Worm (Caenorhabditis elegans) whole organism, young adult: ENCODE data around the gene str-226.

Source experiments
- B0019.2 ChIP-seq: fragments of 200-800 bp; sonication (Bioruptor generic); conservative IDR thresholded peaks from 2 replicates; pipeline ENCODE4 v1.3.6; 2022; ENCODE audit warnings: missing genetic modification reagents, missing genetic modification characterization, missing compliant biosample characterization
- C17E4.6 ChIP-seq: fragments of 200-800 bp; sonication (Bioruptor generic); IDR thresholded peaks from 2 replicates; pipeline ENCODE4 v1.3.6; 2022; ENCODE audit warnings: missing genetic modification reagents, missing genetic modification characterization, missing compliant biosample characterization
- F22D6.2 ChIP-seq: sonication (generic microtip); optimal IDR thresholded peaks from 2 replicates; lab custom pipeline; 2016; ENCODE audit warnings: mild to moderate bottlenecking, missing genetic modification characterization, missing compliant biosample characterization
- F33H1.4 ChIP-seq: fragments of 200-800 bp; sonication (Bioruptor generic); IDR thresholded peaks from 2 replicates; pipeline ENCODE4 v1.3.6; 2022; ENCODE audit warnings: missing genetic modification reagents, missing genetic modification characterization, missing compliant biosample characterization
- F37B4.10 ChIP-seq: fragments of 200-800 bp; sonication (Bioruptor generic); IDR thresholded peaks from 2 replicates; pipeline ENCODE4 v1.3.6; 2022; ENCODE audit warnings: missing genetic modification characterization, missing compliant biosample characterization
- F39B2.1 ChIP-seq: fragments of 200-800 bp; sonication (Bioruptor generic); IDR thresholded peaks from 2 replicates; pipeline ENCODE4 v1.3.6; 2022; ENCODE audit warnings: missing genetic modification reagents, missing genetic modification characterization, missing compliant biosample characterization
- F52B5.7 ChIP-seq: sonication (generic microtip); optimal IDR thresholded peaks from 2 replicates; lab custom pipeline; 2016; ENCODE audit warnings: mild to moderate bottlenecking, missing genetic modification characterization, missing compliant biosample characterization
- T07F8.4 ChIP-seq: sonication (generic microtip); optimal IDR thresholded peaks from 2 replicates; lab custom pipeline; 2016; ENCODE audit warnings: mild to moderate bottlenecking, missing genetic modification characterization, moderate library complexity, missing compliant biosample characterization
- T26A5.8 ChIP-seq: sonication (generic microtip); optimal IDR thresholded peaks from 2 replicates; lab custom pipeline; 2016; ENCODE audit warnings: missing genetic modification characterization, missing compliant biosample characterization
- Y53F4B.3 ChIP-seq: fragments of 200-800 bp; sonication (Bioruptor generic); IDR thresholded peaks from 2 replicates; pipeline ENCODE4 v1.3.6; 2022; ENCODE audit warnings: missing genetic modification reagents, missing genetic modification characterization, missing compliant biosample characterization
- ZK185.1 ChIP-seq: sonication (generic microtip); optimal IDR thresholded peaks from 2 replicates; lab custom pipeline; 2016; ENCODE audit warnings: mild to moderate bottlenecking, missing genetic modification characterization, missing compliant biosample characterization; ENCODE audit not compliant: poor library complexity, severe bottlenecking
- atf-7 ChIP-seq: sonication (generic microtip); optimal IDR thresholded peaks from 2 replicates; lab custom pipeline; 2017; ENCODE audit warnings: mild to moderate bottlenecking, missing genetic modification characterization, missing compliant biosample characterization
- athp-1 ChIP-seq: sonication (generic microtip); optimal IDR thresholded peaks from 2 replicates; lab custom pipeline; 2017; ENCODE audit warnings: mild to moderate bottlenecking, missing genetic modification characterization, missing compliant biosample characterization
- attf-5 ChIP-seq: fragments of 200-800 bp; sonication (Bioruptor generic); optimal IDR thresholded peaks from 2 replicates; lab custom pipeline; 2018; ENCODE audit warnings: mild to moderate bottlenecking, missing genetic modification characterization, missing compliant biosample characterization
- attf-6 ChIP-seq: fragments of 200-800 bp; sonication (Bioruptor generic); IDR thresholded peaks from 2 replicates; pipeline ENCODE4 v1.3.6; 2022; ENCODE audit warnings: missing genetic modification reagents, missing genetic modification characterization, missing compliant biosample characterization
- chd-7 ChIP-seq: sonication (generic microtip); optimal IDR thresholded peaks from 2 replicates; lab custom pipeline; 2016; ENCODE audit warnings: mild to moderate bottlenecking, missing genetic modification characterization, moderate library complexity, missing compliant biosample characterization
- die-1 ChIP-seq: sonication (generic microtip); optimal IDR thresholded peaks from 2 replicates; lab custom pipeline; 2016; ENCODE audit warnings: missing genotype, mild to moderate bottlenecking, missing genetic modification characterization, missing compliant biosample characterization
- dpff-1 ChIP-seq: sonication (generic microtip); optimal IDR thresholded peaks from 2 replicates; lab custom pipeline; 2017; ENCODE audit warnings: mild to moderate bottlenecking, missing genetic modification characterization, missing compliant biosample characterization
- egl-18 ChIP-seq: fragments of 200-800 bp; sonication (Bioruptor generic); IDR thresholded peaks from 2 replicates; pipeline ENCODE4 v1.3.6; 2022; ENCODE audit warnings: missing genetic modification reagents, missing genetic modification characterization, missing compliant biosample characterization
- egrh-3 ChIP-seq: fragments of 200-800 bp; sonication (Bioruptor generic); IDR thresholded peaks from 2 replicates; pipeline ENCODE4 v1.3.6; 2022; ENCODE audit warnings: missing genetic modification reagents, missing genetic modification characterization, missing compliant biosample characterization
- ekl-4 ChIP-seq: fragments of 200-800 bp; sonication (Bioruptor generic); IDR thresholded peaks from 2 replicates; pipeline ENCODE4 v1.3.6; 2022; ENCODE audit warnings: missing genetic modification reagents, missing genetic modification characterization, missing compliant biosample characterization
- hlh-12 ChIP-seq: sonication (generic microtip); optimal IDR thresholded peaks from 2 replicates; lab custom pipeline; 2016; ENCODE audit warnings: missing genetic modification characterization, missing compliant biosample characterization
- hlh-26 ChIP-seq: fragments of 200-800 bp; sonication (Bioruptor generic); conservative IDR thresholded peaks from 2 replicates; pipeline ENCODE4 v1.3.6; 2022; ENCODE audit warnings: missing genetic modification reagents, missing genetic modification characterization, missing compliant biosample characterization
- hmg-20 ChIP-seq: fragments of 200-800 bp; sonication (Bioruptor generic); IDR thresholded peaks from 2 replicates; pipeline ENCODE4 v1.3.6; 2022; ENCODE audit warnings: missing genetic modification reagents, missing genetic modification characterization, missing compliant biosample characterization
- lin-26 ChIP-seq: fragments of 200-800 bp; sonication (Bioruptor generic); IDR thresholded peaks from 2 replicates; pipeline ENCODE4 v1.3.6; 2022; ENCODE audit warnings: missing genetic modification reagents, missing genetic modification characterization, missing compliant biosample characterization
- madf-6 ChIP-seq: fragments of 200-800 bp; sonication (Bioruptor generic); IDR thresholded peaks from 2 replicates; pipeline ENCODE4 v1.3.6; 2022; ENCODE audit warnings: missing genetic modification reagents, missing genetic modification characterization, missing compliant biosample characterization
- madf-8 ChIP-seq: fragments of 200-800 bp; sonication (Bioruptor generic); conservative IDR thresholded peaks from 2 replicates; pipeline ENCODE4 v1.3.6; 2022; ENCODE audit warnings: missing genetic modification reagents, missing genetic modification characterization, missing compliant biosample characterization
- mes-4 ChIP-seq: sonication (generic microtip); optimal IDR thresholded peaks from 2 replicates; lab custom pipeline; 2016; ENCODE audit warnings: missing genotype, missing genetic modification characterization, missing compliant biosample characterization
- mxl-1 ChIP-seq: sonication (generic microtip); optimal IDR thresholded peaks from 2 replicates; lab custom pipeline; 2016; ENCODE audit warnings: missing genetic modification characterization, missing compliant biosample characterization
- nfya-1 ChIP-seq: sonication (generic microtip); optimal IDR thresholded peaks from 2 replicates; lab custom pipeline; 2017; ENCODE audit warnings: antibody characterized with exemption, missing compliant biosample characterization, missing genetic modification characterization, borderline replicate concordance; ENCODE audit not compliant: insufficient read depth
- nhr-27 ChIP-seq: fragments of 200-800 bp; sonication (Bioruptor generic); optimal IDR thresholded peaks from 2 replicates; lab custom pipeline; 2018; ENCODE audit warnings: mild to moderate bottlenecking, missing genetic modification characterization, moderate library complexity, missing compliant biosample characterization
- sea-2 ChIP-seq: fragments of 200-800 bp; sonication (Bioruptor generic); IDR thresholded peaks from 2 replicates; pipeline ENCODE4 v1.3.6; 2022; ENCODE audit warnings: missing genetic modification characterization, missing compliant biosample characterization
- snpc-1.1 ChIP-seq: sonication (generic microtip); optimal IDR thresholded peaks from 2 replicates; lab custom pipeline; 2017; ENCODE audit warnings: missing genetic modification characterization, mild to moderate bottlenecking, missing compliant biosample characterization, antibody characterized with exemption, moderate library complexity, missing genotype, missing genetic modification reagents; ENCODE audit not compliant: insufficient read depth
- unc-62 ChIP-seq: fragments of 150-350 bp; optimal IDR thresholded peaks from 2 replicates; lab custom pipeline; 2014; ENCODE audit warnings: missing biosample characterization, missing genetic modification reagents, missing genetic modification characterization
- ztf-18 ChIP-seq: sonication (generic microtip); optimal IDR thresholded peaks from 2 replicates; lab custom pipeline; 2016; ENCODE audit warnings: missing genotype, mild to moderate bottlenecking, missing genetic modification characterization, missing compliant biosample characterization
- ztf-22 ChIP-seq: fragments of 200-800 bp; sonication (Bioruptor generic); optimal IDR thresholded peaks from 2 replicates; lab custom pipeline; 2018; ENCODE audit warnings: mild to moderate bottlenecking, missing genetic modification characterization, moderate library complexity, missing compliant biosample characterization

str-226 gene

DNA sequence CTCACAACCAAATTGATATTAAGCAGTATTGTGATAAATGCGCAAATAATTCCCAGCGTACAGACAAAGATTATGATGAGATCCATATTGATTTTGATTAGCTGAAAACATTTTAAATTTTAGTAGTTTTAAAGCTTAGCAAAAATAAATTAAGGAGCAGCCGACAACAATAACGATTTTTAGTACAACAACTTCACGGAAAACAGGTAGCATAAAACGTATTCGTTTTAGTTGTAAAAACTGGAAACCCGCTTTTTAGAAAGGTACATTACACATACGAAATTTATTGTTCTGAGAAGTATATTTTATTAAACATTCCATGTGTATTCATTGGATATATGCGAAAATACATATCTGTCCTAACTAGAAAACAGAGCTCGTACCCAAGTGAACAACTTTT lies 22.0 kb upstream of the str-226 start, which contains the start of gene srbc-36:
srbc-36 (minus strand) TSS at position 101 of the 400 bp plus-strand sequence.
- TF ChIP-seq madf-8 (GFP tag; lab: Robert Waterston, UW): no peak
- no peak for TF ChIP-seq atf-7 (tag; lab: Kevin White, UChicago)
- no peak for TF ChIP-seq ZK185.1 (tag; lab: Kevin White, UChicago)
- no peak for TF ChIP-seq mxl-1 (tag; lab: Kevin White, UChicago)
- no peak for TF ChIP-seq nfya-1
- no peak for TF ChIP-seq F33H1.4
- TF ChIP-seq egl-18 (GFP tag; lab: Robert Waterston, UW): no peak
- TF ChIP-seq egrh-3: no peak
- no peak for TF ChIP-seq snpc-1.1 (tag; lab: Kevin White, UChicago)
- TF ChIP-seq ztf-18 (tag; lab: Kevin White, UChicago): no peak
- no peak for TF ChIP-seq nhr-27 (tag; lab: Kevin White, UChicago)
- no peak for TF ChIP-seq hmg-20
- no peak for TF ChIP-seq F52B5.7 (tag; lab: Kevin White, UChicago)
- no peak for TF ChIP-seq chd-7 (tag; lab: Kevin White, UChicago)
- TF ChIP-seq mes-4 (tag; lab: Kevin White, UChicago): no peak
- no peak for TF ChIP-seq athp-1 (tag; lab: Kevin White, UChicago)
- no peak for TF ChIP-seq unc-62 (GFP tag; lab: Kevin White, UChicago)
- no peak for TF ChIP-seq B0019.2 (GFP tag; lab: Robert Waterston, UW)
- TF ChIP-seq, all 124 proteins: peak for 0

DNA sequence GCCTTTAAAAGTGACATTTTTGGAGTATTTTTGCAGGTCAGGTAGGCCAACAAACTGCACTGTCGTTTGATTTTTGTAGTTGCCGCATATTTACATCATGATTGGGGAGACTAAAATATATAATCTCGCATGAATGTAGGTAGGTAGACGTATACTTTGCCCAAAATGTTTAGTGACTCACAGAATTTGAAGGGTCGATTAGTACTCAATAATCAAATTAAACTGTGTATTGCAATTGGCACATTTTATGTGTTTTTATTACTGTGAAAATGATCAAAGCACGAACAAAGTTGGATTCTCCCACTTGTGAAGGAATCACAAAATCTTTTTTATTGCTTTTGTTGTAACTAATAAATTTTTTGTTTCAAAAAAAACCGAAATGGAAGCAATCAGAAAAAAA lies 15.6 kb upstream of the str-226 start, which contains the start of gene C07G3.15:
C07G3.15 (minus strand) TSS at position 101 of the 400 bp plus-strand sequence.
- TF ChIP-seq C17E4.6 (no peak), die-1 (tag; lab: Kevin White, UChicago) (no peak), hlh-26 (GFP tag; lab: Robert Waterston, UW) (no peak), madf-6 (GFP tag; lab: Robert Waterston, UW) (no peak), T07F8.4 (tag; lab: Kevin White, UChicago) (no peak), lin-26 (GFP tag; lab: Robert Waterston, UW) (no peak), F22D6.2 (tag; lab: Kevin White, UChicago) (no peak), T26A5.8 (tag; lab: Kevin White, UChicago) (no peak), sea-2 (GFP tag; lab: Robert Waterston, UW) (no peak), dpff-1 (tag; lab: Kevin White, UChicago) (no peak), F37B4.10 (GFP tag; lab: Robert Waterston, UW) (no peak), athp-1 (tag; lab: Kevin White, UChicago) (no peak), F39B2.1 (no peak), Y53F4B.3 (GFP tag; lab: Robert Waterston, UW) (no peak), nfya-1 (no peak), ekl-4 (no peak), ztf-22 (no peak)
- TF ChIP-seq, all 124 proteins: peak for 0

DNA sequence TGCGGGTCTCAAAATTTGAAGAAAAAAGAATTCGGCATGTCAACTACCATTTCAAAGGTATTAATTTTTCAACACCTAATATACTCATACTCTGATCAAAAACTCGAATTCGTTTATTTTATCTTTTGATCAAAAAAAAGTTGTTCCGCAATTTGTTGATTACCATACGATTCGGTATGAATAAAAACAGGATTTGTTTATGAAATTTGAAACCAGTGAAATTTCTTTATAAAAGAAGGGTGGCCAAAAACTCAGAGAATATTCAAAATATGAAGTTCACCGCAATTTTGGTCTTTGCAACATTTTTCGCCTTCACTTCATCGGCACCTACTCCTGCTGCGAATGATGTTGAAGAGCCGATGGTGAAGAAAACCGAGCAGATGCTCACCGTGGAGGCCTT lies 10.4 kb upstream of the str-226 start, which contains the start of the genes C07G3.8 and C07G3.10:
C07G3.8 (minus strand) TSS at position 101 of the 400 bp plus-strand sequence.
C07G3.10 (plus strand) TSS at position 270 of the 400 bp plus-strand sequence.
- TF ChIP-seq attf-5 (GFP tag; lab: Kevin White, UChicago) (no peak), attf-6 (GFP tag; lab: Robert Waterston, UW) (no peak), F52B5.7 (tag; lab: Kevin White, UChicago) (no peak), hlh-12 (tag; lab: Kevin White, UChicago) (no peak), Y53F4B.3 (GFP tag; lab: Robert Waterston, UW) (no peak)
- TF ChIP-seq, all 124 proteins: peak for 0
